Worm (Caenorhabditis elegans) whole organism, mixed stage, embryonic: ENCODE results near the gene str-149.

Source experiments
- M03D4.4 ChIP-seq: sonication (generic microtip); optimal IDR thresholded peaks from 2 replicates; lab custom pipeline; 2017; ENCODE audit warnings: mild to moderate bottlenecking, missing genetic modification characterization, missing compliant biosample characterization
- bed-3 ChIP-seq: fragments of 200-800 bp; sonication (Bioruptor generic); optimal IDR thresholded peaks from 3 replicates; lab custom pipeline; 2018; ENCODE audit warnings: mild to moderate bottlenecking, missing genetic modification characterization, moderate library complexity, missing compliant biosample characterization
- blmp-1 ChIP-seq: fragments of 150-350 bp; optimal IDR thresholded peaks from 2 replicates; lab custom pipeline; 2014; ENCODE audit warnings: missing biosample characterization, missing genetic modification characterization
- ceh-43 ChIP-seq: fragments of 200-800 bp; sonication (Bioruptor generic); optimal IDR thresholded peaks from 2 replicates; lab custom pipeline; 2018; ENCODE audit warnings: mild to moderate bottlenecking, missing genetic modification characterization, moderate library complexity, missing compliant biosample characterization
- ceh-83 ChIP-seq: fragments of 200-800 bp; sonication (Bioruptor generic); optimal IDR thresholded peaks from 2 replicates; lab custom pipeline; 2018; ENCODE audit warnings: mild to moderate bottlenecking, missing genetic modification characterization, missing compliant biosample characterization
- ces-1 ChIP-seq: fragments of 150-350 bp; optimal IDR thresholded peaks from 2 replicates; lab custom pipeline; 2014; ENCODE audit warnings: missing biosample characterization, missing genetic modification reagents, missing genetic modification characterization
- cnd-1 ChIP-seq: fragments of 200-800 bp; sonication (Bioruptor generic); optimal IDR thresholded peaks from 2 replicates; lab custom pipeline; 2018; ENCODE audit warnings: mild to moderate bottlenecking, missing genetic modification characterization, missing compliant biosample characterization
- drap-1 ChIP-seq: fragments of 200-800 bp; sonication (Bioruptor generic); optimal IDR thresholded peaks from 3 replicates; lab custom pipeline; 2018; ENCODE audit warnings: mild to moderate bottlenecking, missing genetic modification characterization, missing compliant biosample characterization
- elt-1 ChIP-seq: sonication (generic microtip); optimal IDR thresholded peaks from 2 replicates; lab custom pipeline; 2017; ENCODE audit warnings: missing genetic modification characterization, mild to moderate bottlenecking, missing compliant biosample characterization, antibody characterized with exemption, moderate library complexity, borderline replicate concordance; ENCODE audit not compliant: insufficient read depth
- elt-3 ChIP-seq: fragments of 150-350 bp; optimal IDR thresholded peaks from 2 replicates; lab custom pipeline; 2014; ENCODE audit warnings: missing biosample characterization, missing genetic modification characterization
- flh-1 ChIP-seq: fragments of 200-800 bp; sonication (Bioruptor generic); optimal IDR thresholded peaks from 2 replicates; lab custom pipeline; 2018; ENCODE audit warnings: mild to moderate bottlenecking, missing genetic modification characterization, moderate library complexity, missing compliant biosample characterization
- ham-2 ChIP-seq: fragments of 200-800 bp; sonication (Bioruptor generic); optimal IDR thresholded peaks from 2 replicates; lab custom pipeline; 2018; ENCODE audit warnings: mild to moderate bottlenecking, missing genetic modification characterization, missing compliant biosample characterization
- hlh-1 ChIP-seq: fragments of 150-350 bp; optimal IDR thresholded peaks from 2 replicates; lab custom pipeline; 2014; ENCODE audit warnings: missing biosample characterization, missing genetic modification reagents, missing genetic modification characterization
- lin-13 ChIP-seq: fragments of 150-350 bp; optimal IDR thresholded peaks from 2 replicates; lab custom pipeline; 2014; ENCODE audit warnings: missing biosample characterization, missing genetic modification characterization
- lsy-2 ChIP-seq: fragments of 150-350 bp; optimal IDR thresholded peaks from 2 replicates; lab custom pipeline; 2014; ENCODE audit warnings: missing biosample characterization, missing genetic modification characterization
- mab-5 ChIP-seq: fragments of 150-350 bp; optimal IDR thresholded peaks from 2 replicates; lab custom pipeline; 2014; ENCODE audit warnings: missing biosample characterization, missing genetic modification characterization
- mep-1 ChIP-seq: fragments of 150-350 bp; optimal IDR thresholded peaks from 2 replicates; lab custom pipeline; 2017; ENCODE audit warnings: missing biosample characterization, missing genetic modification reagents, missing genetic modification characterization, inconsistent platforms
- mls-2 ChIP-seq: sonication (generic microtip); optimal IDR thresholded peaks from 2 replicates; lab custom pipeline; 2016; ENCODE audit warnings: mild to moderate bottlenecking, missing genetic modification characterization, moderate library complexity, missing compliant biosample characterization
- nhr-12 ChIP-seq: fragments of 150-350 bp; optimal IDR thresholded peaks from 2 replicates; lab custom pipeline; 2014; ENCODE audit warnings: missing biosample characterization, missing genetic modification characterization
- nhr-2 ChIP-seq: fragments of 150-350 bp; optimal IDR thresholded peaks from 2 replicates; lab custom pipeline; 2014; ENCODE audit warnings: missing biosample characterization, missing genetic modification characterization
- nhr-237 ChIP-seq: fragments of 150-350 bp; optimal IDR thresholded peaks from 2 replicates; lab custom pipeline; 2014; ENCODE audit warnings: missing biosample characterization, missing genetic modification characterization
- nhr-28 ChIP-seq: fragments of 150-350 bp; optimal IDR thresholded peaks from 2 replicates; lab custom pipeline; 2014; ENCODE audit warnings: missing biosample characterization, missing genetic modification characterization
- nhr-76 ChIP-seq: sonication (generic microtip); optimal IDR thresholded peaks from 2 replicates; lab custom pipeline; 2017; ENCODE audit warnings: missing biosample characterization, missing genetic modification characterization
- sem-2 ChIP-seq: fragments of 200-800 bp; sonication (Bioruptor generic); optimal IDR thresholded peaks from 2 replicates; lab custom pipeline; 2018; ENCODE audit warnings: mild to moderate bottlenecking, missing genetic modification characterization, missing compliant biosample characterization
- snpc-4 ChIP-seq: fragments of 150-350 bp; optimal IDR thresholded peaks from 2 replicates; lab custom pipeline; 2014; ENCODE audit warnings: missing biosample characterization, missing genetic modification characterization
- sptf-1 ChIP-seq: sonication (generic microtip); optimal IDR thresholded peaks from 2 replicates; lab custom pipeline; 2017; ENCODE audit warnings: mild to moderate bottlenecking, missing genetic modification characterization, moderate library complexity, missing compliant biosample characterization
- unc-120 ChIP-seq: sonication (generic microtip); optimal IDR thresholded peaks from 2 replicates; lab custom pipeline; 2017; ENCODE audit warnings: missing genetic modification characterization, missing compliant biosample characterization; ENCODE audit not compliant: poor library complexity, severe bottlenecking
- unc-39 ChIP-seq: fragments of 150-350 bp; optimal IDR thresholded peaks from 2 replicates; lab custom pipeline; 2014; ENCODE audit warnings: missing biosample characterization, missing genetic modification characterization
- unc-62 ChIP-seq: fragments of 150-350 bp; optimal IDR thresholded peaks from 2 replicates; lab custom pipeline; 2014; ENCODE audit warnings: missing biosample characterization, missing genetic modification reagents, missing genetic modification characterization
- zip-8 ChIP-seq: fragments of 150-350 bp; optimal IDR thresholded peaks from 2 replicates; lab custom pipeline; 2014; ENCODE audit warnings: missing biosample characterization, missing genetic modification characterization
- ztf-11 ChIP-seq: fragments of 150-350 bp; optimal IDR thresholded peaks from 2 replicates; lab custom pipeline; 2014; ENCODE audit warnings: missing biosample characterization, missing genetic modification characterization

The str-149 gene

DNA sequence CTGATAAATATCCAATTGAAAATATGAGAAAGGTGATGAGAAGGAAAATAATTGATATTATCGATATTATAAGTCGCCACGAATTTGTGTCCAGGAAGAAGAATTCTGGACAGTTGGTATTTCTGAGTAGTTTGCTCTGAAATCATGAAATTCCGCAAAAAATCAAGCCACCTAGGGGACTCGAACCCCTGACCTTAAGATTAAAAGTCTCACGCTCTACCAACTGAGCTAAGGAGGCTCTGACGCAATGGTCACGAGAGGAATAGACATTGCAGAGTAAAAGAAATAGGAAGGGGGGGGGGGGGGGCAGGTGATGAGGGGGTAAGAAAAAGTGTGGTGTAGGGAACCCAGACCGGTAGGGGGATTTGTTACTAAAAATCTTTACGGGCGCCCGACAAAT is 48.6 kb downstream of the str-149 start:
- TF ChIP-seq lin-13 (tag; lab: Kevin White, UChicago) (no peak), ceh-43 (GFP tag; lab: Kevin White, UChicago) (no peak), elt-3 (tag; lab: Kevin White, UChicago) (no peak), unc-39 (tag; lab: Kevin White, UChicago) (no peak), ces-1 (no peak), drap-1 (GFP tag; lab: Kevin White, UChicago) (peak; percentile 47), nhr-2 (no peak), bed-3 (GFP tag; lab: Kevin White, UChicago) (no peak), ceh-83 (no peak), ham-2 (GFP tag; lab: Kevin White, UChicago) (no peak), flh-1 (GFP tag; lab: Kevin White, UChicago) (peak; percentile 17), M03D4.4 (peak; percentile 66), zip-8 (tag; lab: Kevin White, UChicago) (no peak), lsy-2 (no peak), snpc-4 (no peak), blmp-1 (tag; lab: Kevin White, UChicago) (no peak), cnd-1 (tag; lab: Kevin White, UChicago) (peak; percentile 51), mls-2 (tag; lab: Kevin White, UChicago) (peak; percentile 14), nhr-12 (no peak), sptf-1 (tag; lab: Kevin White, UChicago) (peak; percentile 75), nhr-237 (tag; lab: Kevin White, UChicago) (no peak), hlh-1 (peak; percentile 3), mab-5 (no peak), sem-2 (GFP tag; lab: Kevin White, UChicago) (peak; percentile 36), nhr-76 (tag; lab: Kevin White, UChicago) (no peak), elt-1 (no peak), ztf-11 (tag; lab: Kevin White, UChicago) (no peak), nhr-28 (tag; lab: Kevin White, UChicago) (no peak)

DNA sequence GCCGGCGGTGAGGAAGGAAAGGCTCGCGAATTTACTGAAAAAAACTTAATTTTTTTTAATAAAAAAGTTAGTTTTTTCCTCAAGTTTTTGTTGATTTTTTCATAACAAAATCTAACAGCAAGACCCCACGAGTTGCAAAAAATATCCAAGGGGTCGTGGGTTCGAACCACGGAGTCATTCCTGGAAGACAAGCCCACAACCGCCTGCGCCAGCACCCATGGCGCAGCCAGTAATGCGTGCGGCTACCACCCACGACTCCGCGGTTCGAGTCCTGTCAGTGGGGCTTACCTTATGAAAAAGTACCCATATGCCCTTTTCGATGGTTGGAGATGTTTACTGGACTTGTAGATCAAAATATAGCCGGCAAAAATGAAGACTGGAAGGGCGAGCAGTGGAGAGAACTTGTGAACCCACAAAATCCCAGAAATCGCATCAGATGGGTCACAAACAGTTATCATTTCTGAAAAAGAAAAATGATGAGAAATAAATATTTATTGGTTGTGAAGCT is 49.5 kb downstream of the str-149 start, which contains the start of gene Y70C5A.2:
Gene Y70C5A.2, minus strand, starts transcription at position 458 of the 508 bp plus-strand sequence.
- TF ChIP-seq zip-8 (tag; lab: Kevin White, UChicago) (no peak), lin-13 (tag; lab: Kevin White, UChicago) (no peak), nhr-12 (no peak), unc-120 (tag; lab: Kevin White, UChicago) (no peak), unc-62 (GFP tag; lab: Kevin White, UChicago) (no peak), blmp-1 (tag; lab: Kevin White, UChicago) (no peak), unc-39 (tag; lab: Kevin White, UChicago) (no peak), mep-1 (no peak), mls-2 (tag; lab: Kevin White, UChicago) (no peak), M03D4.4 (no peak)
